Fruit fly (Drosophila melanogaster): Measurements from ENCODE around the gene dnk.

Gene dnk

dm6 chr3R:19028758-19029157, 48.0 kb downstream of the dnk start, which contains the start of the genes GatA and P5cr (continued):
- TF ChIP-seq exex (tag; optimal IDR thresholded peaks at IDR 0.05) (peak; percentile 75), Nf-YC (tag; optimal IDR thresholded peaks at IDR 0.05) (peak; percentile 23), bigmax (GFP tag; optimal IDR thresholded peaks at IDR 0.05) (peak; percentile 60), knrl (GFP tag; IDR thresholded peaks at IDR 0.05; ENCODE audit: partially characterized antibody) (no peak), tna (GFP tag; IDR thresholded peaks at IDR 0.05; ENCODE audit: partially characterized antibody) (no peak), pan (optimal IDR thresholded peaks at IDR 0.05) (no peak), pan (GFP tag; optimal IDR thresholded peaks at IDR 0.05 in 1 of 2, IDR thresholded peaks at IDR 0.05 in 1 of 2) (peak in 1 of 2 experiments; percentile 82), Tbp (GFP tag; optimal IDR thresholded peaks at IDR 0.05) (no peak), tgo (GFP tag; IDR thresholded peaks at IDR 0.05) (peak; percentile 72), E2f2 (GFP tag; IDR thresholded peaks at IDR 0.05) (peak; percentile 61), ash1 (GFP tag; optimal IDR thresholded peaks at IDR 0.05) (peak; percentile 38), CG12391 (tag; optimal IDR thresholded peaks at IDR 0.05) (peak; percentile 74), eyg (GFP tag; optimal IDR thresholded peaks at IDR 0.05) (peak; percentile 63), CG18011 (GFP tag; optimal IDR thresholded peaks at IDR 0.05) (peak; percentile 70), zfh2 (GFP tag; optimal IDR thresholded peaks at IDR 0.05) (peak; percentile 95), D19B (GFP tag; optimal IDR thresholded peaks at IDR 0.05) (peak; percentile 34), Dek (tag; optimal IDR thresholded peaks at IDR 0.05) (peak; percentile 84), esg (GFP tag; conservative IDR thresholded peaks at IDR 0.05) (peak; percentile 28; the same call in 1 of the 2 replicates), disco-r (GFP tag; optimal IDR thresholded peaks at IDR 0.05) (no peak), gcm (GFP tag; optimal IDR thresholded peaks at IDR 0.05) (peak; percentile 5), CG31441 (GFP tag; IDR thresholded peaks at IDR 0.05) (peak; percentile 41; the same call in 1 of the 2 replicates), Hsf (GFP tag; optimal IDR thresholded peaks at IDR 0.05) (peak; percentile 88), Hand (GFP tag; optimal IDR thresholded peaks at IDR 0.05) (peak; percentile 63), Sin3A (optimal IDR thresholded peaks at IDR 0.05) (no peak), Dll (GFP tag; IDR thresholded peaks at IDR 0.05; ENCODE audit: partially characterized antibody) (no peak), zf30C (GFP tag; optimal IDR thresholded peaks at IDR 0.05) (no peak), Atf6 (GFP tag; IDR thresholded peaks at IDR 0.05) (peak; percentile 86), CHES-1-like (GFP tag; optimal IDR thresholded peaks at IDR 0.05) (peak; percentile 94), Opbp (GFP tag; IDR thresholded peaks at IDR 0.05; ENCODE audit: partially characterized antibody) (no peak), az2 (GFP tag; optimal IDR thresholded peaks at IDR 0.05) (peak; percentile 82), jing (GFP tag; optimal IDR thresholded peaks at IDR 0.05) (peak; percentile 26), Camta (GFP tag; optimal IDR thresholded peaks at IDR 0.05) (peak; percentile 36), crp (GFP tag; optimal IDR thresholded peaks at IDR 0.05) (peak in 1 of 2 experiments; percentile 78), HHEX (GFP tag; optimal IDR thresholded peaks at IDR 0.05) (peak; percentile 71), CG31388 (GFP tag; optimal IDR thresholded peaks at IDR 0.05) (no peak), dati (GFP tag; IDR thresholded peaks at IDR 0.05) (no peak), CG14441 (GFP tag; IDR thresholded peaks at IDR 0.05) (peak; percentile 83), pros (GFP tag; optimal IDR thresholded peaks at IDR 0.05) (no peak), CG14050 (GFP tag; IDR thresholded peaks at IDR 0.05) (peak; percentile 14; the same call in 1 of the 3 replicates), CG6854 (GFP tag; optimal IDR thresholded peaks at IDR 0.05) (peak; percentile 51), CG12659 (GFP tag; optimal IDR thresholded peaks at IDR 0.05) (peak; percentile 90), ham (GFP tag; IDR thresholded peaks at IDR 0.05) (peak; percentile 26; the same call in 1 of the 2 replicates), zfh1 (GFP tag; IDR thresholded peaks at IDR 0.05) (peak; percentile 69), croc (GFP tag; conservative IDR thresholded peaks at IDR 0.05) (no peak), CG11085 (GFP tag; IDR thresholded peaks at IDR 0.05) (peak; percentile 82), TFAM (GFP tag; optimal IDR thresholded peaks at IDR 0.05) (no peak), C15 (GFP tag; IDR thresholded peaks at IDR 0.05) (0 out of 3 replicates have a peak, but pooled peaks have one; percentile 11), CG30403 (GFP tag; optimal IDR thresholded peaks at IDR 0.05) (peak; percentile 88), mld (GFP tag; IDR thresholded peaks at IDR 0.05; ENCODE audit: partially characterized antibody) (no peak), CG5180 (GFP tag; optimal IDR thresholded peaks at IDR 0.05) (no peak), gem (tag; optimal IDR thresholded peaks at IDR 0.05) (peak; percentile 82)

All from whole organism, embryonic.